Worm (Caenorhabditis elegans): ENCODE data around the gene rfc-2.

ce11 chrIV:1349352-1349751, 2.2 kb downstream of the rfc-2 start:
- TF ChIP-seq F57C9.4 (tag; optimal IDR thresholded peaks at IDR 0.05) (no peak), unc-62 (GFP tag; optimal IDR thresholded peaks at IDR 0.05) (no peak), ZK185.1 (tag; optimal IDR thresholded peaks at IDR 0.05; ENCODE audit: poor library complexity, severe bottlenecking) (no peak), Y56A3A.18 (GFP tag; IDR thresholded peaks at IDR 0.05) (no peak), ceh-27 (GFP tag; optimal IDR thresholded peaks at IDR 0.05) (no peak)

All from whole organism, young adult.